Fruit fly (Drosophila melanogaster): ENCODE data around the gene CG32544.

Gene CG32544

DNA sequence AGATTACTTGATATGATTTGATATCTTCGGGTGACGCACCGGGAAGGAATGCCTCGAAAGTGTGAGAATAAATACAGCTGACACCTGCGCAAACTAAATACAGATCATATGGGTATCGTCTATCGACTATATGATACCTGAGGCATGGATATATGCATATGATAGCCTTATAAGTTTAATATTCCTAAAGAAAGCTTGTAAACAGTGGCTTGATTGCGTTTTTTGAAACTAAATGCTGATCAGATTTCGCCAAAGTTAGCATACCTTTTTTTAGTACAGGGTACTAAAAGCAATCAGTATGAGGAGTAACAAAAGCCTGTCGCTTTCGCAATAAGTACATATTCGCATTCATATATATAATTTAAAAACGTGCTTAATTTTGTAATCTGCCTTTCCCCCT lies 25.7 kb upstream of the CG32544 start (continued):
- TF ChIP-seq CG34406 (GFP tag; optimal IDR thresholded peaks at IDR 0.05) = peak; percentile 64
- 0 out of 3 replicates have a peak, but pooled peaks have one; percentile 17 for TF ChIP-seq CG8119 (GFP tag; IDR thresholded peaks at IDR 0.05)
- peak; percentile 21 for TF ChIP-seq spab (GFP tag; optimal IDR thresholded peaks at IDR 0.05)
- peak; percentile 92 for TF ChIP-seq Eip78C (GFP tag)
- peak; percentile 10 for TF ChIP-seq CG32006 (GFP tag; optimal IDR thresholded peaks at IDR 0.05)
- TF ChIP-seq CG31627 (GFP tag; optimal IDR thresholded peaks at IDR 0.05) = peak; percentile 54
- TF ChIP-seq dac (GFP tag; optimal IDR thresholded peaks at IDR 0.05) = no peak
- peak; percentile 27 for TF ChIP-seq CG16779 (tag; optimal IDR thresholded peaks at IDR 0.05)
- TF ChIP-seq vri (GFP tag; optimal IDR thresholded peaks at IDR 0.05) = peak; percentile 27
- no peak for TF ChIP-seq CG4318 (GFP tag; optimal IDR thresholded peaks at IDR 0.05)
- TF ChIP-seq CG3919 (GFP tag; optimal IDR thresholded peaks at IDR 0.05) = peak; percentile 78
- peak; percentile 86 for TF ChIP-seq CG11902 (GFP tag; optimal IDR thresholded peaks at IDR 0.05)
- peak in 1 of 2 experiments; percentile 73 for TF ChIP-seq ss (GFP tag; optimal IDR thresholded peaks at IDR 0.05)
- TF ChIP-seq CG3032 (tag; optimal IDR thresholded peaks at IDR 0.05) = peak; percentile 64
- peak; percentile 82 for TF ChIP-seq Met (GFP tag; optimal IDR thresholded peaks at IDR 0.05)
- TF ChIP-seq CG8632 (GFP tag; optimal IDR thresholded peaks at IDR 0.05) = peak; percentile 47
- peak; percentile 68 for TF ChIP-seq acj6 (GFP tag; optimal IDR thresholded peaks at IDR 0.05)
- TF ChIP-seq CG1621 (tag; optimal IDR thresholded peaks at IDR 0.05) = no peak
- TF ChIP-seq CG10631 (GFP tag; optimal IDR thresholded peaks at IDR 0.05) = peak; percentile 43
- TF ChIP-seq CG6792 (GFP tag; optimal IDR thresholded peaks at IDR 0.05) = peak; percentile 26
- peak; percentile 46 for TF ChIP-seq Eip93F (GFP tag; optimal IDR thresholded peaks at IDR 0.05)

dm6 chrX:18835003-18835402 lies 25.1 kb upstream of the CG32544 start:
- TF ChIP-seq fkh (GFP tag; optimal IDR thresholded peaks at IDR 0.05) = peak; percentile 60
- no peak for TF ChIP-seq Blimp-1 (GFP tag; optimal IDR thresholded peaks at IDR 0.05)

dm6 chrX:18835500-18835899 lies 24.6 kb upstream of the CG32544 start:
- TF ChIP-seq CG10669 (GFP tag; optimal IDR thresholded peaks at IDR 0.05) (peak; percentile 47), svp (GFP tag) (no peak), Hr4 (GFP tag; optimal IDR thresholded peaks at IDR 0.05) (peak; percentile 37), Lpt (GFP tag; optimal IDR thresholded peaks at IDR 0.05) (peak; percentile 6), topi (GFP tag; optimal IDR thresholded peaks at IDR 0.05) (no peak), CG16779 (tag; optimal IDR thresholded peaks at IDR 0.05) (no peak), Smox (GFP tag; optimal IDR thresholded peaks at IDR 0.05) (no peak), Sox15 (GFP tag; optimal IDR thresholded peaks at IDR 0.05) (no peak), CG6808 (GFP tag; optimal IDR thresholded peaks at IDR 0.05) (peak; percentile 51), Ets21C (GFP tag; optimal IDR thresholded peaks at IDR 0.05) (no peak), CG8632 (GFP tag; optimal IDR thresholded peaks at IDR 0.05) (peak; percentile 3), salr (GFP tag; optimal IDR thresholded peaks at IDR 0.05) (peak in 1 of 2 experiments; percentile 11), Gug (GFP tag; IDR thresholded peaks at IDR 0.05) (no peak), CG8119 (GFP tag; IDR thresholded peaks at IDR 0.05) (peak; percentile 60), OdsH (GFP tag; optimal IDR thresholded peaks at IDR 0.05) (peak; percentile 22), dsx (GFP tag; optimal IDR thresholded peaks at IDR 0.05; ENCODE audit: poor library complexity, severe bottlenecking) (peak; percentile 12), Sox14 (GFP tag; optimal IDR thresholded peaks at IDR 0.05) (peak; percentile 0), net (GFP tag; optimal IDR thresholded peaks at IDR 0.05) (peak; percentile 38), pdm3 (GFP tag; optimal IDR thresholded peaks at IDR 0.05) (peak; percentile 32), achi (GFP tag; optimal IDR thresholded peaks at IDR 0.05) (peak; percentile 2), Met (GFP tag; optimal IDR thresholded peaks at IDR 0.05) (no peak), CG3032 (tag; optimal IDR thresholded peaks at IDR 0.05) (peak; percentile 39), CG6792 (GFP tag; optimal IDR thresholded peaks at IDR 0.05) (no peak), Eip75B (GFP tag; optimal IDR thresholded peaks at IDR 0.05) (no peak), Ets96B (tag; optimal IDR thresholded peaks at IDR 0.05) (peak; percentile 48), spab (GFP tag; optimal IDR thresholded peaks at IDR 0.05) (peak; percentile 23), fd59A (GFP tag; optimal IDR thresholded peaks at IDR 0.05) (peak; percentile 35), CG32006 (GFP tag; optimal IDR thresholded peaks at IDR 0.05) (peak; percentile 68), eg (GFP tag; IDR thresholded peaks at IDR 0.05) (peak; percentile 51; the same call in 1 of the 3 replicates), Eip78C (GFP tag) (peak; percentile 79), CG10631 (GFP tag; optimal IDR thresholded peaks at IDR 0.05) (peak; percentile 14), CG6163 (GFP tag; IDR thresholded peaks at IDR 0.05) (peak; percentile 37; the same call in 1 of the 3 replicates), CG9139 (GFP tag; optimal IDR thresholded peaks at IDR 0.05) (peak; percentile 13), CG11294 (GFP tag; IDR thresholded peaks at IDR 0.05) (peak; percentile 21; the same call in 1 of the 2 replicates), acj6 (GFP tag; optimal IDR thresholded peaks at IDR 0.05) (peak; percentile 17), CG1621 (tag; optimal IDR thresholded peaks at IDR 0.05) (peak; percentile 22)
